Fruit fly (Drosophila melanogaster) whole organism, embryonic: ENCODE results near the gene CG15772.
A peak's percentile ranks its signal among the peaks of the same experiment; 100 is the strongest.

Source experiments
- Atf-2 ChIP-seq: fragments of 200-800 bp; sonication (Bioruptor generic); optimal IDR thresholded peaks from 2 replicates; lab custom pipeline; 2016; ENCODE audit warnings: missing biosample characterization, missing genetic modification characterization
- B-H2 ChIP-seq: fragments of 200-800 bp; sonication (Bioruptor generic); optimal IDR thresholded peaks from 2 replicates; lab custom pipeline; 2018; ENCODE audit warnings: missing biosample characterization, mild to moderate bottlenecking, missing genetic modification characterization
- CG10274 ChIP-seq: fragments of 200-800 bp; sonication (Bioruptor generic); optimal IDR thresholded peaks from 3 replicates; lab custom pipeline; 2017; ENCODE audit warnings: missing biosample characterization, mild to moderate bottlenecking, missing genetic modification characterization
- CG10959 ChIP-seq: fragments of 200-800 bp; sonication (Bioruptor generic); IDR thresholded peaks from 2 replicates; pipeline ENCODE4 v1.3.6; 2022; ENCODE audit warnings: missing biosample characterization, missing genetic modification characterization
- CG11456 ChIP-seq: fragments of 200-800 bp; sonication (Bioruptor generic); IDR thresholded peaks from 3 replicates; pipeline ENCODE4 v1.3.6; 2022; ENCODE audit warnings: missing biosample characterization, missing genetic modification characterization
- CG13287 ChIP-seq: fragments of 200-800 bp; sonication (Bioruptor generic); IDR thresholded peaks from 2 replicates; pipeline ENCODE4 v1.3.6; 2022; ENCODE audit warnings: missing biosample characterization, missing genetic modification characterization; ENCODE audit not compliant: partially characterized antibody
- CG14667 ChIP-seq: fragments of 200-800 bp; sonication (Bioruptor generic); IDR thresholded peaks from 2 replicates; pipeline ENCODE4 v1.3.6; 2022; ENCODE audit warnings: missing biosample characterization, missing genetic modification characterization
- CG15011 ChIP-seq: fragments of 200-800 bp; sonication (Bioruptor generic); optimal IDR thresholded peaks from 3 replicates; lab custom pipeline; 2018; ENCODE audit warnings: missing biosample characterization, mild to moderate bottlenecking, missing genetic modification characterization
- CG1603 ChIP-seq: fragments of 200-800 bp; sonication (Bioruptor generic); optimal IDR thresholded peaks from 2 replicates; lab custom pipeline; 2019; ENCODE audit warnings: missing biosample characterization, mild to moderate bottlenecking, missing genetic modification characterization, moderate library complexity
- CG4328 ChIP-seq: fragments of 200-800 bp; sonication (Bioruptor generic); optimal IDR thresholded peaks from 3 replicates; lab custom pipeline; 2017; ENCODE audit warnings: missing biosample characterization, missing genetic modification reagents, missing genetic modification characterization
- CG4617 ChIP-seq: fragments of 200-800 bp; sonication (Bioruptor generic); optimal IDR thresholded peaks from 3 replicates; lab custom pipeline; 2016; ENCODE audit warnings: missing biosample characterization, missing genetic modification characterization, borderline replicate concordance
- CG4730 ChIP-seq: fragments of 200-800 bp; sonication (Bioruptor generic); IDR thresholded peaks from 2 replicates; pipeline ENCODE4 v1.3.6; 2022; ENCODE audit warnings: missing biosample characterization, missing genetic modification characterization
- CG5245 ChIP-seq: fragments of 200-800 bp; sonication (Bioruptor generic); optimal IDR thresholded peaks from 3 replicates; lab custom pipeline; 2016; ENCODE audit warnings: missing biosample characterization, missing genetic modification characterization
- CG7372 ChIP-seq: fragments of 200-800 bp; sonication (Bioruptor generic); IDR thresholded peaks from 2 replicates; pipeline ENCODE4 v1.3.6; 2022; ENCODE audit warnings: missing biosample characterization, missing genetic modification characterization
- CG7839 ChIP-seq: fragments of 200-800 bp; sonication (Bioruptor generic); optimal IDR thresholded peaks from 3 replicates; lab custom pipeline; 2018; ENCODE audit warnings: missing biosample characterization, mild to moderate bottlenecking, missing genetic modification characterization, moderate library complexity
- CTCF ChIP-seq: fragments of 200-800 bp; sonication (Bioruptor generic); optimal IDR thresholded peaks from 2 replicates; lab custom pipeline; 2017; ENCODE audit warnings: missing biosample characterization, mild to moderate bottlenecking, missing genetic modification characterization, moderate library complexity
- Chrac-16 ChIP-seq: fragments of 200-800 bp; sonication (Bioruptor generic); optimal IDR thresholded peaks from 3 replicates; lab custom pipeline; 2016; ENCODE audit warnings: missing biosample characterization, missing genetic modification characterization
- CkIIα-i1 ChIP-seq: fragments of 200-800 bp; sonication (Bioruptor generic); IDR thresholded peaks from 2 replicates; pipeline ENCODE4 v1.3.6; 2022; ENCODE audit warnings: missing biosample characterization, missing genetic modification characterization
- Dref ChIP-seq: fragments of 200-800 bp; sonication (Bioruptor generic); IDR thresholded peaks from 2 replicates; pipeline ENCODE4 v1.3.6; 2022; ENCODE audit warnings: missing biosample characterization, missing genetic modification characterization
- MBD-R2 ChIP-seq: fragments of 200-800 bp; sonication (Bioruptor generic); IDR thresholded peaks from 2 replicates; pipeline ENCODE4 v1.3.6; 2022; ENCODE audit warnings: missing biosample characterization, missing genetic modification characterization
- NFAT ChIP-seq: fragments of 200-800 bp; sonication (Bioruptor generic); IDR thresholded peaks from 2 replicates; pipeline ENCODE4 v1.3.6; 2022; ENCODE audit warnings: missing biosample characterization, missing genetic modification characterization
- NfI ChIP-seq: fragments of 200-800 bp; sonication (Bioruptor generic); optimal IDR thresholded peaks from 3 replicates; lab custom pipeline; 2018; ENCODE audit warnings: missing biosample characterization, mild to moderate bottlenecking, missing genetic modification characterization, moderate library complexity
- Opbp ChIP-seq: fragments of 200-800 bp; sonication (Bioruptor generic); IDR thresholded peaks from 3 replicates; pipeline ENCODE4 v1.3.6; 2022; ENCODE audit warnings: missing biosample characterization, missing genetic modification characterization; ENCODE audit not compliant: partially characterized antibody
- Side ChIP-seq: fragments of 200-800 bp; sonication (Bioruptor generic); optimal IDR thresholded peaks from 2 replicates; lab custom pipeline; 2016; ENCODE audit warnings: missing biosample characterization, missing genetic modification characterization
- Xrp1 ChIP-seq: fragments of 200-800 bp; sonication (Bioruptor generic); IDR thresholded peaks from 2 replicates; pipeline ENCODE4 v1.3.6; 2022; ENCODE audit warnings: missing biosample characterization, missing genetic modification characterization
- ab ChIP-seq: fragments of 200-800 bp; sonication (Bioruptor generic); optimal IDR thresholded peaks from 2 replicates; lab custom pipeline; 2016; ENCODE audit warnings: missing biosample characterization, missing genetic modification characterization
- al ChIP-seq: fragments of 200-800 bp; sonication (Bioruptor generic); IDR thresholded peaks from 2 replicates; pipeline ENCODE4 v1.3.6; 2022; ENCODE audit warnings: missing biosample characterization, missing genetic modification characterization
- dmrt11E ChIP-seq: fragments of 200-800 bp; sonication (Bioruptor generic); optimal IDR thresholded peaks from 3 replicates; lab custom pipeline; 2018; ENCODE audit warnings: missing biosample characterization, mild to moderate bottlenecking, missing genetic modification characterization, moderate library complexity
- exex ChIP-seq: fragments of 200-800 bp; sonication (Bioruptor generic); optimal IDR thresholded peaks from 4 replicates; lab custom pipeline; 2018; ENCODE audit warnings: missing biosample characterization, mild to moderate bottlenecking, missing genetic modification characterization, moderate library complexity
- fd102C ChIP-seq: fragments of 200-800 bp; sonication (Bioruptor generic); optimal IDR thresholded peaks from 2 replicates; lab custom pipeline; 2018; ENCODE audit warnings: missing biosample characterization, mild to moderate bottlenecking, missing genetic modification characterization, moderate library complexity
- fd3F ChIP-seq: fragments of 200-800 bp; sonication (Bioruptor generic); optimal IDR thresholded peaks from 2 replicates; lab custom pipeline; 2018; ENCODE audit warnings: missing biosample characterization, mild to moderate bottlenecking, missing genetic modification characterization, moderate library complexity
- fd64A ChIP-seq: fragments of 200-800 bp; sonication (Bioruptor generic); optimal IDR thresholded peaks from 3 replicates; lab custom pipeline; 2018; ENCODE audit warnings: missing biosample characterization, mild to moderate bottlenecking, missing genetic modification characterization
- grau ChIP-seq: fragments of 200-800 bp; optimal IDR thresholded peaks from 3 replicates; lab custom pipeline; 2019; ENCODE audit warnings: missing biosample characterization, mild to moderate bottlenecking, missing genetic modification characterization, moderate library complexity
- hbn ChIP-seq: fragments of 200-800 bp; sonication (Bioruptor generic); IDR thresholded peaks from 2 replicates; pipeline ENCODE4 v1.3.6; 2022; ENCODE audit warnings: missing biosample characterization, missing genetic modification characterization; ENCODE audit not compliant: partially characterized antibody
- hkb ChIP-seq, 2 experiments: fragments of 200-800 bp in 1 of 2; fragments of >200 bp in 1 of 2; sonication (Bioruptor generic) in 1 of 2; IDR thresholded peaks in 1 of 2; optimal IDR thresholded peaks in 1 of 2; 2 replicates each; pipeline versions ENCODE4 v1.3.6 to Lab custom; 2017 to 2022; ENCODE audit warnings: missing biosample characterization in 1 of 2, missing genetic modification characterization in 1 of 2
- hth ChIP-seq: fragments of >200 bp; optimal IDR thresholded peaks from 2 replicates; lab custom pipeline; 2017; ENCODE audit warnings: inconsistent platforms
- jumu ChIP-seq: fragments of 200-800 bp; sonication (Bioruptor generic); optimal IDR thresholded peaks from 3 replicates; lab custom pipeline; 2016; ENCODE audit warnings: missing biosample characterization, missing genetic modification characterization
- klu ChIP-seq: fragments of 200-800 bp; sonication (Bioruptor generic); IDR thresholded peaks from 2 replicates; pipeline ENCODE4 v1.3.6; 2022; ENCODE audit warnings: missing biosample characterization, missing genetic modification characterization
- lbe ChIP-seq: fragments of 200-800 bp; sonication (Bioruptor generic); optimal IDR thresholded peaks from 2 replicates; lab custom pipeline; 2016; ENCODE audit warnings: missing biosample characterization, mild to moderate bottlenecking, missing genetic modification characterization
- lmd ChIP-seq: fragments of 200-800 bp; sonication (Bioruptor generic); IDR thresholded peaks from 2 replicates; pipeline ENCODE4 v1.3.6; 2022; ENCODE audit warnings: missing biosample characterization, missing genetic modification characterization
- lola ChIP-seq, 3 experiments: fragments of >200 bp in 2 of 3; fragments of 200-800 bp in 1 of 3; sonication (Bioruptor generic) in 1 of 3; optimal IDR thresholded peaks; 2 replicates each; lab custom pipeline; 2017 to 2019; ENCODE audit warnings: missing biosample characterization in 3 of 3, missing genetic modification characterization in 3 of 3, mild to moderate bottlenecking in 1 of 3, moderate library complexity in 1 of 3
- p53 ChIP-seq: fragments of 200-800 bp; sonication (Bioruptor generic); optimal IDR thresholded peaks from 2 replicates; lab custom pipeline; 2016; ENCODE audit warnings: missing biosample characterization, missing genetic modification characterization
- psq ChIP-seq: fragments of 200-800 bp; sonication (Bioruptor generic); optimal IDR thresholded peaks from 2 replicates; lab custom pipeline; 2017; ENCODE audit warnings: missing biosample characterization, missing genetic modification characterization
- seq ChIP-seq: fragments of 200-800 bp; sonication (Bioruptor generic); IDR thresholded peaks from 2 replicates; pipeline ENCODE4 v1.3.6; 2022; ENCODE audit warnings: missing biosample characterization, missing genetic modification characterization
- so ChIP-seq: fragments of 200-800 bp; sonication (Bioruptor generic); IDR thresholded peaks from 3 replicates; pipeline ENCODE4 v1.3.6; 2022; ENCODE audit warnings: missing biosample characterization, missing genetic modification characterization
- tna ChIP-seq: fragments of 200-800 bp; sonication (Bioruptor generic); IDR thresholded peaks from 2 replicates; pipeline ENCODE4 v1.3.6; 2022; ENCODE audit warnings: missing biosample characterization, missing genetic modification characterization; ENCODE audit not compliant: partially characterized antibody
- vnd ChIP-seq: fragments of 200-800 bp; sonication (Bioruptor generic); IDR thresholded peaks from 3 replicates; pipeline ENCODE4 v1.3.6; 2022; ENCODE audit warnings: missing biosample characterization, missing genetic modification characterization; ENCODE audit not compliant: partially characterized antibody
- vvl ChIP-seq: fragments of 200-800 bp; sonication (Bioruptor generic); IDR thresholded peaks from 2 replicates; pipeline ENCODE4 v1.3.6; 2022; ENCODE audit warnings: missing biosample characterization, missing genetic modification characterization

CG15772 gene

dm6 chrX:5746864-5747861, 4.9 kb upstream of the CG15772 start, which contains the start of the genes IntS6 and Rtel1 (continued):
- TF ChIP-seq vvl (GFP tag; lab: Robert Waterston, UW) (peak; percentile 92), CG14667 (peak; percentile 82), CG10959 (GFP tag; lab: Robert Waterston, UW) (peak; percentile 61), Opbp (GFP tag; lab: Robert Waterston, UW) (0 out of 3 replicates have a peak, but pooled peaks have one; percentile 32), CG10274 (peak; percentile 70), fd102C (GFP tag; lab: Kevin White, UChicago) (peak; percentile 4), lola (GFP tag; optimal IDR thresholded peaks at IDR 0.05; lab: Kevin White, UChicago) (peak in 1 of 3 experiments; percentile 82), vnd (GFP tag; lab: Robert Waterston, UW) (no peak), ab (GFP tag; lab: Kevin White, UChicago) (peak; percentile 75), CG11456 (GFP tag; lab: Robert Waterston, UW) (peak; percentile 88), hth (lab: Kevin White, UChicago) (no peak), grau (tag; lab: Kevin White, UChicago) (peak; percentile 100), hkb (optimal IDR thresholded peaks at IDR 0.05; lab: Kevin White, UChicago) (no peak), hkb (GFP tag; IDR thresholded peaks at IDR 0.05; lab: Robert Waterston, UW) (peak; percentile 88), exex (tag; lab: Kevin White, UChicago) (peak; percentile 73), CG7372 (GFP tag; lab: Robert Waterston, UW) (peak; percentile 84), seq (peak; percentile 92), lmd (GFP tag; lab: Robert Waterston, UW) (peak; percentile 93), CG7839 (peak; percentile 94), CG4617 (GFP tag; lab: Kevin White, UChicago) (peak; percentile 74), al (GFP tag; lab: Robert Waterston, UW) (peak; percentile 91), CG13287 (no peak; the same call in 1 of the 2 replicates), CG4328 (GFP tag; lab: Kevin White, UChicago) (peak; percentile 88), tna (GFP tag; lab: Robert Waterston, UW) (no peak), MBD-R2 (GFP tag; lab: Robert Waterston, UW) (peak; percentile 79), Chrac-16 (GFP tag; lab: Kevin White, UChicago) (peak; percentile 92), hbn (no peak), CkIIα-i1 (GFP tag; lab: Robert Waterston, UW) (no peak; the same call in 1 of the 2 replicates), klu (GFP tag; lab: Robert Waterston, UW) (peak; percentile 86), CG1603 (tag; lab: Kevin White, UChicago) (peak; percentile 91), CG4730 (GFP tag; lab: Robert Waterston, UW) (peak; percentile 80), fd64A (GFP tag; lab: Kevin White, UChicago) (peak; percentile 46), lbe (peak; percentile 73), Dref (GFP tag; lab: Robert Waterston, UW) (peak; percentile 62), Side (GFP tag; lab: Kevin White, UChicago) (peak; percentile 88), fd3F (GFP tag; lab: Kevin White, UChicago) (peak; percentile 87), NFAT (GFP tag; lab: Robert Waterston, UW) (peak; percentile 85), Xrp1 (GFP tag; lab: Robert Waterston, UW) (peak; percentile 91), NfI (GFP tag; lab: Kevin White, UChicago) (peak; percentile 91), Atf-2 (GFP tag; lab: Kevin White, UChicago) (peak; percentile 85), dmrt11E (tag; lab: Kevin White, UChicago) (peak; percentile 81), jumu (GFP tag; lab: Kevin White, UChicago) (peak; percentile 93), CG5245 (peak; percentile 72), psq (GFP tag; lab: Kevin White, UChicago) (peak; percentile 54), p53 (GFP tag; lab: Kevin White, UChicago) (peak; percentile 70), B-H2 (peak; percentile 93), CG15011 (peak; percentile 71), so (GFP tag; lab: Robert Waterston, UW) (peak; percentile 89; the same call in 2 of the 3 replicates), CTCF (peak; percentile 38)
